Fruit fly (Drosophila melanogaster) whole organism, pupa: ENCODE results near the gene tai.

Experiments
- CG10348 ChIP-seq: fragments of 200-800 bp; sonication (Bioruptor generic); IDR thresholded peaks from 2 replicates; pipeline ENCODE4 v1.3.6; 2022; ENCODE audit warnings: missing biosample characterization, missing genetic modification characterization
- CG12605 ChIP-seq: fragments of 200-800 bp; sonication (Bioruptor generic); IDR thresholded peaks from 2 replicates; pipeline ENCODE4 v1.3.6; 2022; ENCODE audit warnings: missing biosample characterization, missing genetic modification characterization
- CG13204 ChIP-seq: fragments of 200-800 bp; sonication (Bioruptor generic); optimal IDR thresholded peaks from 2 replicates; lab custom pipeline; 2018; ENCODE audit warnings: missing biosample characterization, mild to moderate bottlenecking, missing genetic modification characterization, moderate library complexity
- CG14655 ChIP-seq: fragments of 200-800 bp; sonication (Bioruptor generic); optimal IDR thresholded peaks from 3 replicates; lab custom pipeline; 2017; ENCODE audit warnings: mild to moderate bottlenecking, missing biosample characterization, missing genetic modification reagents, missing genetic modification characterization
- CG15710 ChIP-seq: fragments of 200-800 bp; sonication (Bioruptor generic); optimal IDR thresholded peaks from 2 replicates; lab custom pipeline; 2018; ENCODE audit warnings: missing biosample characterization, mild to moderate bottlenecking, missing genetic modification characterization, moderate library complexity
- CG17806 ChIP-seq: fragments of 200-800 bp; sonication (Bioruptor generic); optimal IDR thresholded peaks from 2 replicates; lab custom pipeline; 2018; ENCODE audit warnings: missing biosample characterization, mild to moderate bottlenecking, missing genetic modification characterization, moderate library complexity
- CG32121 ChIP-seq: fragments of 200-800 bp; sonication (Bioruptor generic); IDR thresholded peaks from 2 replicates; pipeline ENCODE4 v1.3.6; 2022; ENCODE audit warnings: missing biosample characterization, missing genetic modification characterization
- CG34367 ChIP-seq: fragments of 200-800 bp; sonication (Bioruptor generic); optimal IDR thresholded peaks from 2 replicates; lab custom pipeline; 2018; ENCODE audit warnings: missing biosample characterization, mild to moderate bottlenecking, missing genetic modification characterization
- CG4496 ChIP-seq: fragments of 200-800 bp; sonication (Bioruptor generic); IDR thresholded peaks from 3 replicates; pipeline ENCODE4 v1.3.6; 2022; ENCODE audit warnings: missing biosample characterization, missing genetic modification characterization
- CG8159 ChIP-seq: fragments of 200-800 bp; sonication (Bioruptor generic); optimal IDR thresholded peaks from 3 replicates; lab custom pipeline; 2018; ENCODE audit warnings: missing biosample characterization, mild to moderate bottlenecking, missing genetic modification characterization, moderate library complexity
- CG8301 ChIP-seq: fragments of 200-800 bp; sonication (Bioruptor generic); optimal IDR thresholded peaks from 2 replicates; lab custom pipeline; 2018; ENCODE audit warnings: missing biosample characterization, mild to moderate bottlenecking, missing genetic modification characterization
- CG9948 ChIP-seq: fragments of 200-800 bp; sonication (Bioruptor generic); optimal IDR thresholded peaks from 2 replicates; lab custom pipeline; 2018; ENCODE audit warnings: missing biosample characterization, mild to moderate bottlenecking, missing genetic modification characterization, moderate library complexity
- D1 ChIP-seq: fragments of 200-800 bp; sonication (Bioruptor generic); optimal IDR thresholded peaks from 2 replicates; lab custom pipeline; 2018; ENCODE audit warnings: missing biosample characterization, mild to moderate bottlenecking, missing genetic modification characterization, moderate library complexity
- EcR ChIP-seq: fragments of 200-800 bp; sonication (Bioruptor generic); optimal IDR thresholded peaks from 3 replicates; lab custom pipeline; 2019; ENCODE audit warnings: missing biosample characterization, missing genetic modification characterization, mild to moderate bottlenecking, moderate library complexity, missing genetic modification reagents
- Ets98B ChIP-seq: fragments of 200-800 bp; sonication (Bioruptor generic); IDR thresholded peaks from 2 replicates; pipeline ENCODE4 v1.3.6; 2022; ENCODE audit warnings: missing biosample characterization, missing genetic modification characterization
- Pif1A ChIP-seq: fragments of 200-800 bp; sonication (Bioruptor generic); optimal IDR thresholded peaks from 3 replicates; lab custom pipeline; 2016; ENCODE audit warnings: missing biosample characterization, missing genetic modification characterization
- Pif1B ChIP-seq: fragments of 200-800 bp; sonication (Bioruptor generic); optimal IDR thresholded peaks from 3 replicates; lab custom pipeline; 2016; ENCODE audit warnings: missing biosample characterization, missing genetic modification characterization
- Snoo ChIP-seq: fragments of 200-800 bp; sonication (Bioruptor generic); optimal IDR thresholded peaks from 3 replicates; lab custom pipeline; 2017; ENCODE audit warnings: missing biosample characterization, mild to moderate bottlenecking, missing genetic modification characterization, inconsistent platforms
- fd96Ca ChIP-seq: fragments of 200-800 bp; sonication (Bioruptor generic); IDR thresholded peaks from 3 replicates; pipeline ENCODE4 v1.3.6; 2022; ENCODE audit warnings: missing biosample characterization, missing genetic modification characterization
- gl ChIP-seq: fragments of 200-800 bp; sonication (Bioruptor generic); optimal IDR thresholded peaks from 2 replicates; lab custom pipeline; 2018; ENCODE audit warnings: missing biosample characterization, mild to moderate bottlenecking, missing genetic modification characterization
- rn ChIP-seq: fragments of 200-800 bp; sonication (Bioruptor generic); IDR thresholded peaks from 2 replicates; pipeline ENCODE4 v1.3.6; 2022; ENCODE audit warnings: missing biosample characterization, missing genetic modification characterization

The tai gene

DNA sequence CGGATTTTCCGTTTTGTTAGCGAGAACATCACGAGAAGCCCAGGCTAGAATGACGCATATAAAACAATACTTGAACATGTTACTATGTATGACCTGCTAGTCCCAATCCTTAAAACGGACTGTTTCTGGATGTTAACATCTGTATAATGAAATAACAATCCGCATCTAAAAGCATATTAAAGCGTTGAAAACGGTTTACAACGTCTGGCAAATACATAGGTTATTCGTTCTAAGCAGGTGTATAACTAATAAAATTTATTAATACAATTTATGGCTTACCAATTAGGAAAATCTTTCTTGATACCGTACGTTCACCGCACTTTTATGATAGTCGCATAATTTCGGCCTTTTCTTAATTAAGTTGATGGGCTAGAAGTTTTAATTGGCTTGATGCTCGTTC, 88.2 kb downstream of the tai start, which contains the start of gene lectin-30A:
Gene lectin-30A (minus strand): TSS at position 101 of the 400 bp plus-strand sequence.
- TF ChIP-seq fd96Ca (GFP tag; lab: Robert Waterston, UW) (no peak), CG8301 (tag; lab: Kevin White, UChicago) (no peak), Pif1A (GFP tag; lab: Kevin White, UChicago) (no peak), CG32121 (GFP tag; lab: Robert Waterston, UW) (no peak), CG15710 (tag; lab: Kevin White, UChicago) (no peak), CG17806 (tag; lab: Kevin White, UChicago) (no peak), Snoo (tag; lab: Kevin White, UChicago) (no peak), CG9948 (no peak), Ets98B (GFP tag; lab: Robert Waterston, UW) (no peak), CG14655 (no peak), D1 (tag; lab: Kevin White, UChicago) (no peak), CG12605 (GFP tag; lab: Robert Waterston, UW) (no peak)

DNA sequence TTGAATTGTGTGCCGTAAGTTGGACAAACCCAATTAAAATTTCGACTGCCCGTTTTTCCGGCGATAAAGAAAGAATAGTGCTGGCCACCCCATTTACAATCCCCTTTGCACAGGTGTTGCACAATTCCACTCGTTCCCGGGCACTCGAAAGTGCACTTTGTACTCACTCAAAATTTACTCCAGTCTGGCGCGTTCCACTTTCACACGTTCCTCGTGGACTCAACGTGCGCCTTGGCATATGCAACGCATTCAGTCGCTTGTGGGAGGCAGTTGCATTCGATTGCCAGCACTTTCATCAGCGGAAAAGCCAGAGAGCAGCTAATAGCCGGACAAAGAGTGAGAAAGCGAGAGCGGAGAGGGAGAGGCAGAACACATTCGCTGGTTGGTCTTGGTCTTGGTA, 89.7 kb downstream of the tai start, which contains the start of gene Ggamma30A:
Gene Ggamma30A (plus strand): TSS at position 248 of the 400 bp plus-strand sequence.
- TF ChIP-seq EcR (no peak), CG14655 (no peak), Snoo (tag; lab: Kevin White, UChicago) (no peak), Pif1A (GFP tag; lab: Kevin White, UChicago) (no peak), CG13204 (GFP tag; lab: Kevin White, UChicago) (no peak), CG4496 (GFP tag; lab: Robert Waterston, UW) (no peak), CG17806 (tag; lab: Kevin White, UChicago) (no peak), CG34367 (tag; lab: Kevin White, UChicago) (no peak), CG10348 (GFP tag; lab: Robert Waterston, UW) (no peak), CG15710 (tag; lab: Kevin White, UChicago) (no peak), rn (no peak), CG8159 (tag; lab: Kevin White, UChicago) (no peak)

DNA sequence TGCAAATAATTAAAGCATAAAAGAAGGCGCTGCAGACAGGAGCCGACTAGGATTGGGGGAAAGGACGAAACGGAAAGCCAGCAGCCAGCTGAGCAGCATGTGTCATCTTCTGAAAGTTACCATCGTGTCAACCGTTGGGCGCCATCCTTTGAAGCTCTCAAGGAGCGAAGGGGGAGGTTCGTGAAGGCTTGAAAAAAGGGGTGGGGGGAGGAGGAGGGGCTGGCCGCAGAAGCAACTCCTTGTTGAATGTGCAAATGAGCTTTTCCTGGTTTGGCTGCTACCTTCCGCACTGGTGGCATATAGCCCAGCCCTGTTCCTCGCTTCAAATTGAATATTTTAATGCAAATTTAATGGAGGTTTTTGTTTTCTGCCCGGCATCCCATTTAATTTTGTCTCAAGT, 99.5 kb downstream of the tai start:
- TF ChIP-seq CG15710 (tag; lab: Kevin White, UChicago) (no peak), CG13204 (GFP tag; lab: Kevin White, UChicago) (no peak), gl (tag; lab: Kevin White, UChicago) (no peak), CG4496 (GFP tag; lab: Robert Waterston, UW) (no peak), CG8159 (tag; lab: Kevin White, UChicago) (no peak), CG8301 (tag; lab: Kevin White, UChicago) (no peak)
- TF ChIP-seq, all 21 proteins: peak for 0

DNA sequence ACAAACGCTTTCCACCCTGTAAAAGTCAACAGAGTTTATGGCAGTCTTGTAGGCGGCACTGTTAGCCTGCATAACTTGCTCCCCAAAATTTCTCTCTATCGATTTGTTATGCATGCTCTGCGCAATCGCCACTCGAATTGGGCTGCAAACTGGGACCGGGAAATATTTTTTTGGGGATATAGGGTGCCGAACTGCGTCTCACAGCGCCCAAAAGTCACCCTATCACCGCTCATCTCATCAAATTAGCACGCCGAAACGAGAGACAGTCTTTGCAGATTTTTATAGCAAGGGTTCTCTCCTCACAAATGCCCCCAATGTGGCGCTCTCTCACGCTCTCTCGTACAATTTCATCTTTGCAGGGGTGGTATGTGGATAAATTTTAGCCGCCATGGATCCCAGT, 105.5 kb downstream of the tai start:
- TF ChIP-seq Pif1B: no peak
- no peak for TF ChIP-seq CG12605 (GFP tag; lab: Robert Waterston, UW)
- TF ChIP-seq CG32121 (GFP tag; lab: Robert Waterston, UW): no peak
- TF ChIP-seq CG8301 (tag; lab: Kevin White, UChicago): no peak
- TF ChIP-seq CG9948: no peak
- no peak for TF ChIP-seq Ets98B (GFP tag; lab: Robert Waterston, UW)
- TF ChIP-seq CG14655: no peak
- no peak for TF ChIP-seq CG10348 (GFP tag; lab: Robert Waterston, UW)
- no peak for TF ChIP-seq CG4496 (GFP tag; lab: Robert Waterston, UW)
- no peak for TF ChIP-seq CG15710 (tag; lab: Kevin White, UChicago)
- no peak for TF ChIP-seq fd96Ca (GFP tag; lab: Robert Waterston, UW)
